Fruit fly (Drosophila melanogaster) whole organism, embryonic: ENCODE data around the gene Actn.

ENCODE experiments used
- CG13296 ChIP-seq: fragments of 200-800 bp; sonication (Bioruptor generic); optimal IDR thresholded peaks from 3 replicates; lab custom pipeline; 2018; ENCODE audit warnings: missing biosample characterization, mild to moderate bottlenecking, missing genetic modification characterization
- CG17829 ChIP-seq: fragments of 200-800 bp; optimal IDR thresholded peaks from 2 replicates; lab custom pipeline; 2019; ENCODE audit warnings: missing biosample characterization, mild to moderate bottlenecking, missing genetic modification characterization, moderate library complexity
- CG8765 ChIP-seq: fragments of 200-800 bp; sonication (Bioruptor generic); IDR thresholded peaks from 2 replicates; pipeline ENCODE4 v1.3.6; 2022; ENCODE audit warnings: missing biosample characterization, missing genetic modification characterization
- Dbx ChIP-seq: fragments of 200-800 bp; sonication (Bioruptor generic); IDR thresholded peaks from 3 replicates; pipeline ENCODE4 v1.3.6; 2022; ENCODE audit warnings: missing biosample characterization, missing genetic modification characterization
- Dip2 ChIP-seq: fragments of 200-800 bp; sonication (Bioruptor generic); IDR thresholded peaks from 2 replicates; pipeline ENCODE4 v1.3.6; 2022; ENCODE audit warnings: missing biosample characterization, missing genetic modification characterization
- Hey ChIP-seq: fragments of 200-800 bp; sonication (Bioruptor generic); optimal IDR thresholded peaks from 3 replicates; lab custom pipeline; 2018; ENCODE audit warnings: missing biosample characterization, mild to moderate bottlenecking, missing genetic modification characterization
- corto ChIP-seq: fragments of 200-800 bp; sonication (Bioruptor generic); optimal IDR thresholded peaks from 2 replicates; lab custom pipeline; 2016; ENCODE audit warnings: missing biosample characterization, mild to moderate bottlenecking, missing genetic modification characterization, moderate library complexity
- insv ChIP-seq, 2 experiments: fragments of 200-800 bp; sonication (Bioruptor generic); optimal IDR thresholded peaks; 3 replicates each; lab custom pipeline; 2016 to 2018; ENCODE audit warnings: missing biosample characterization in 2 of 2, missing genetic modification characterization in 2 of 2
- nom ChIP-seq: fragments of 200-800 bp; sonication (Bioruptor generic); optimal IDR thresholded peaks from 2 replicates; lab custom pipeline; 2017; ENCODE audit warnings: missing biosample characterization, missing genetic modification characterization, mild to moderate bottlenecking, moderate library complexity, missing genetic modification reagents
- org-1 ChIP-seq: fragments of 200-800 bp; sonication (Bioruptor generic); optimal IDR thresholded peaks from 2 replicates; lab custom pipeline; 2017; ENCODE audit warnings: missing biosample characterization, missing genetic modification characterization
- tx ChIP-seq: fragments of 200-800 bp; sonication (Bioruptor generic); optimal IDR thresholded peaks from 2 replicates; lab custom pipeline; 2016; ENCODE audit warnings: missing biosample characterization, missing genetic modification characterization

- TF ChIP-seq CG13296 (GFP tag; lab: Kevin White, UChicago): no peak
- TF ChIP-seq corto (GFP tag; lab: Kevin White, UChicago): no peak
- TF ChIP-seq nom (GFP tag; lab: Kevin White, UChicago): no peak
- TF ChIP-seq Dbx: no peak
- TF ChIP-seq Hey (tag; lab: Kevin White, UChicago): no peak
- TF ChIP-seq org-1 (GFP tag; lab: Kevin White, UChicago): peak; percentile 54
- no peak for TF ChIP-seq Dip2 (GFP tag; lab: Robert Waterston, UW)
- TF ChIP-seq tx (GFP tag; lab: Kevin White, UChicago): peak; percentile 36
- no peak for TF ChIP-seq insv (GFP tag; optimal IDR thresholded peaks at IDR 0.05; lab: Kevin White, UChicago)
- TF ChIP-seq CG8765 (GFP tag; lab: Robert Waterston, UW): no peak
- TF ChIP-seq CG17829 (tag; lab: Kevin White, UChicago): peak; percentile 48
Measured at dm6 chrX:2087501-2087900, 45.4 kb upstream of the Actn start.
